Fruit fly (Drosophila melanogaster): ENCODE data around the gene CG17298.
A peak's percentile ranks its signal among the peaks of the same experiment; 100 is the strongest.

Gene CG17298

DNA sequence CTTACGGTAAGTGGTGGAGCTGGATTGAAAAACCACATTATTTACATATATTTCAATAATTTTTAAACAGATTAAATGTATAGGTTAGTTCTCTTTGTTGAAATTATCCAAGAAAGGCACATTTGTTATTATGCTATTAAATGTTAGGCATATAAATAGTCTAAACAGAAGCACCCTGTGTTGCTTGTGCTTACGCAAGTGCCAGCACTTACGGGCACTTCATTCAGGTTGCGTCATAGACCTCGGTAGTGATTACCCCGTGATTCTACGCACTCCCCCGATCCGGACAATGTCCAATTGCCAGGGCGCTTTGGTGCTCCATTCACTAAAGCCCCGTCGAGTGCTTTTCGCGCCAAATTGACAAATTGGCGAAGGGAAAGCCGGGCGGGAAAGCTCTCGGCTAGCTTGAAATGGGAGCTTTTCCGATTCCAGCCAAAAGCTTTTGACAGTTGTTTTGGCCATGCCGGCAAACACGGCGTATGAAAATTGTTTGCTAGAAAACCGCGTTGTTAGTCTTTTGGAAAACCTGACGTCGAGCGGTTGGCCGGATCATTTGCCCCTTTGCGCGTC, 36.4 kb upstream of the CG17298 start, which contains the start of gene ETHR (continued):
- TF ChIP-seq CG9609 (GFP tag; optimal IDR thresholded peaks at IDR 0.05) (no peak), CG32532 (GFP tag; IDR thresholded peaks at IDR 0.05) (peak; percentile 76), disco-r (GFP tag; optimal IDR thresholded peaks at IDR 0.05) (no peak), Optix (GFP tag; IDR thresholded peaks at IDR 0.05) (no peak), vvl (GFP tag; IDR thresholded peaks at IDR 0.05) (peak; percentile 38), CG11085 (GFP tag; IDR thresholded peaks at IDR 0.05) (peak; percentile 37; the same call in 1 of the 2 replicates), peb (GFP tag; IDR thresholded peaks at IDR 0.05) (no peak), nom (GFP tag; optimal IDR thresholded peaks at IDR 0.05) (no peak), Poxn (GFP tag; IDR thresholded peaks at IDR 0.05) (no peak), CG10959 (GFP tag; IDR thresholded peaks at IDR 0.05) (no peak), CG3838 (GFP tag; optimal IDR thresholded peaks at IDR 0.05) (no peak), Dll (GFP tag; IDR thresholded peaks at IDR 0.05; ENCODE audit: partially characterized antibody) (no peak), kah (GFP tag; optimal IDR thresholded peaks at IDR 0.05) (no peak), pan (optimal IDR thresholded peaks at IDR 0.05) (no peak), pan (GFP tag; optimal IDR thresholded peaks at IDR 0.05 in 1 of 2, IDR thresholded peaks at IDR 0.05 in 1 of 2) (peak in 1 of 2 experiments; percentile 37), CG10321 (GFP tag; IDR thresholded peaks at IDR 0.05) (0 out of 2 replicates have a peak, but pooled peaks have one; percentile 19), CG8924 (tag; optimal IDR thresholded peaks at IDR 0.05) (no peak), CG8089 (GFP tag; optimal IDR thresholded peaks at IDR 0.05) (no peak), Rx (GFP tag; IDR thresholded peaks at IDR 0.05) (no peak), BEAF-32 (GFP tag; optimal IDR thresholded peaks at IDR 0.05) (peak; percentile 35), CG7987 (GFP tag; optimal IDR thresholded peaks at IDR 0.05) (peak; percentile 10), crol (GFP tag; IDR thresholded peaks at IDR 0.05) (peak; percentile 88), Sry-β (GFP tag; optimal IDR thresholded peaks at IDR 0.05) (no peak), E2f1 (GFP tag; IDR thresholded peaks at IDR 0.05) (peak; percentile 74; the same call in 1 of the 2 replicates), nau (GFP tag; optimal IDR thresholded peaks at IDR 0.05) (peak; percentile 4), CG7372 (GFP tag; IDR thresholded peaks at IDR 0.05) (no peak), Bteb2 (GFP tag; optimal IDR thresholded peaks at IDR 0.05) (no peak), lov (optimal IDR thresholded peaks at IDR 0.05) (no peak), lov (GFP tag; IDR thresholded peaks at IDR 0.05) (no peak), Stat92E (GFP tag; optimal IDR thresholded peaks at IDR 0.05) (no peak), jumu (GFP tag; optimal IDR thresholded peaks at IDR 0.05) (no peak), CG11456 (GFP tag; IDR thresholded peaks at IDR 0.05) (peak; percentile 73; the same call in 2 of the 3 replicates), HmgZ (tag; optimal IDR thresholded peaks at IDR 0.05) (peak; percentile 65), ken (GFP tag; IDR thresholded peaks at IDR 0.05) (no peak), CG10366 (GFP tag; IDR thresholded peaks at IDR 0.05) (peak; percentile 81), CrebB (tag; optimal IDR thresholded peaks at IDR 0.05) (peak; percentile 25), z (GFP tag; IDR thresholded peaks at IDR 0.05) (0 out of 3 replicates have a peak, but pooled peaks have one; percentile 17), CG7271 (tag; optimal IDR thresholded peaks at IDR 0.05) (no peak), CG18764 (GFP tag; optimal IDR thresholded peaks at IDR 0.05) (peak; percentile 5), Kr (GFP tag; optimal IDR thresholded peaks at IDR 0.05) (no peak), CG4404 (GFP tag; IDR thresholded peaks at IDR 0.05) (no peak), CG6765 (GFP tag; optimal IDR thresholded peaks at IDR 0.05) (no peak), dpn (GFP tag; optimal IDR thresholded peaks at IDR 0.05) (peak; percentile 30 to 44), org-1 (GFP tag; optimal IDR thresholded peaks at IDR 0.05) (peak; percentile 44), zfh1 (GFP tag; IDR thresholded peaks at IDR 0.05) (no peak), lola (GFP tag; optimal IDR thresholded peaks at IDR 0.05) (no peak), CG12299 (tag; optimal IDR thresholded peaks at IDR 0.05) (no peak), CG10979 (tag; optimal IDR thresholded peaks at IDR 0.05) (no peak), CG1832 (GFP tag; optimal IDR thresholded peaks at IDR 0.05) (no peak), CG17912 (GFP tag; optimal IDR thresholded peaks at IDR 0.05) (no peak), Hand (GFP tag; optimal IDR thresholded peaks at IDR 0.05) (peak; percentile 59)

All from whole organism, embryonic.